Worm (Caenorhabditis elegans): ENCODE measurements around the gene asp-18.

asp-18 gene

DNA sequence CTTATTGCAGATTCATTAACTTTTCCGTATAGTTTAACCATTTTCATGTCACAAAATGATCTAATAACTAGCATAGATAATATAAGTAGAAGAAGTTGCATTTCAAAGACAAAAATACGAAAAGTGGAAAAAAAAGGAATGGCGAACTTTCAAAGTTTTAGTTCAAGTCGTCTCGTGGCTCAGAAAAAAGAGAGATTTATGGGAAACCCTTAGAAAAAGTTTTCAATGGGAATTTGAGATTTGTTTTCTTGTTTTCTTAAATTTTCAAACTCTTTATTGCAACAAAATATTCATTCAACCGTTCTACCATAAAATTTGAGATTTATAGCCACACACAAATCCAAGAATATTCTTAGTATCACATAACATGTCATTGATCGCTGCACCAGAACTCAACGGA lies 10.6 kb upstream of the asp-18 start, which contains the start of gene clec-250:
TSS of gene clec-250 (minus strand) at position 101 of the 400 bp plus-strand sequence.
- TF ChIP-seq unc-62 (GFP tag; optimal IDR thresholded peaks at IDR 0.05), result no peak

DNA sequence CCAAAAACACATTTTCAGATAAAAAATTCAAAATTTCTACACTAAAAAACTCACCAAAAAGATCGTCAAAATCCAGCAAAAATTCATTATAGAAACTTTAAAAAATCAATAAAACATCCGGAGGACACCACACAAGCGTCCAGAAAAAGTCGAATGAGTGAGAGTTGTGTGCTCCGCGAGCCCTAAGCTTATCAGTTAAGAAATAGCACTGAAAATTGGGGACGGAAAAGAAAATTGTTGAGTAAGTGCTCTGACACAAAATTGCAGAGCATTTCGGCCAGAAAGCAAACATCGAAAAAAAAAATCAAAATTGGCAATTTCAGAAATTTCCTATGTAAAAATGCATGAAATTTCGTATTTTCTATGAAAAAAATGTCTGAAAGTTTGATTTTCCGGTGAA lies 6.2 kb upstream of the asp-18 start:
- TF ChIP-seq unc-62 (GFP tag; optimal IDR thresholded peaks at IDR 0.05), result no peak

DNA sequence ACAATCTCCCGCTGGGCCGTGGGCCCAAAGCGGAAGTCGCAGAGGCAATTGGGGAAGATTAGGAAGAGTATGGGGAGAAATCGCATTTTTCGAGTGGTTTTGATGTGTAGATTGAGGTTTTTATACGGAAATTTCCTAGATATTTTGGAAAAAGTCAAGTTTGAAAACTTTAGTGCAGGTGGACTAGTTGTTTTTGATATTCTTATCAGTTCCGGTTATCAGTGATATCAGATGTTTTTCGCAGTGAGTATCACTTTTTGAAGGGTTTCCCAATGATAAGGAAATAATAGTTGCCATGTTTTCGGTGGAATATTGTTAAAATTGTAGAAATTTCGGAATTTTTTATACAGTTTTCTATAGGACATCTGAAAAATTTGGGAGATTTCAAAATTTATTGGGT lies 2.9 kb upstream of the asp-18 start, which contains the start of gene scl-20:
TSS of gene scl-20 (minus strand) at position 101 of the 400 bp plus-strand sequence.
- TF ChIP-seq unc-62 (GFP tag; optimal IDR thresholded peaks at IDR 0.05), result no peak

DNA sequence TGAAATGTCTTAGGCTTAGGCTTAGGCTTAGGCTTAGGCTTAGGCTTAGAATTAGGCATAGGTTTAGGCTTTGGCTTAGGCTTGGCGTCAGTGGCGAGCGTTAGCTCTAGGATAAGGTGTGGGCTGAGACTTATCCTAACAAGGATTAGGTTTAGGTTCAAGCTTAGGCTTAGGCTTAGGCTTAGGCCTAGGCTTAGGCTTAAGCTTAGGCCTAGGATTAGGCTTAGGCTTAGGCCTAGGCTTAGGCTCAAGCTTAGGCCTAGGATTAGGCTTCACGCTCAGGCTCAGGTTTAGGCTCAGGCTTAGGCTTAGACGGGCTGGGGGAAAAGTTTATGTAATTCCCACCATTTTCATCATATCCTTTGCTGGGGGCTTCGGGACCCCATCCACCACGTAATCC lies 2.5 kb upstream of the asp-18 start:
- no peak for TF ChIP-seq unc-62 (GFP tag; optimal IDR thresholded peaks at IDR 0.05)

DNA sequence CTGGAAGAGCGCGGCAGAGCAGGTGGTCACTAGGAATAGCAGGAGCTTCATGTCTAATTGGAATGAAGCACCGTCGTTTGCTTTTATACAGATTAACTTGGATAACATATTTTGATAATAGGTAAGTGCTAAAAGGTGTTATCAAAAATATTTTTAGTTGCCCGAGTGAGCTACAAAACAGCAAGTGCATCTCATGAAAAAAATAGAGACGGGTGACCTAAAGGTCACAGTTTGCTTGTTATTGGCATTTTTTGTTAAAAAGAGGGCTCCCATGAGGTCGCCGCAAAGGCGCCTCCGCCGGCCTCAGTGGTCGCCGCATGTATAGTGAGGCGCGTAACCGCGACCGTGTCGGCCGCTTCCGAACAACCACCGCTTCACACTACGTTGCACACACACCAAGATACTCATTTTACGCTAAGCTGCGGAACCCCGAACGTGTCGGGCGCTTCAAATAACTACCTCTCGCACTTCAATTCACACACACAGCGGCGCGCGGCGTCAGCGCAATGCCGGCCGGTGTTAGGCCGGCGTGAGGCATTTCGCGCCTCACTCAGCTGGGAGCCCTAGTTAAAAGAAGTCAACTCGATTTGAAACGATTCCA lies 2.1 kb downstream of the asp-18 start, which contains the start of gene asp-19:
TSS of gene asp-19 (minus strand) at position 51 of the 601 bp plus-strand sequence.
- no peak for TF ChIP-seq unc-62 (GFP tag; optimal IDR thresholded peaks at IDR 0.05)

DNA sequence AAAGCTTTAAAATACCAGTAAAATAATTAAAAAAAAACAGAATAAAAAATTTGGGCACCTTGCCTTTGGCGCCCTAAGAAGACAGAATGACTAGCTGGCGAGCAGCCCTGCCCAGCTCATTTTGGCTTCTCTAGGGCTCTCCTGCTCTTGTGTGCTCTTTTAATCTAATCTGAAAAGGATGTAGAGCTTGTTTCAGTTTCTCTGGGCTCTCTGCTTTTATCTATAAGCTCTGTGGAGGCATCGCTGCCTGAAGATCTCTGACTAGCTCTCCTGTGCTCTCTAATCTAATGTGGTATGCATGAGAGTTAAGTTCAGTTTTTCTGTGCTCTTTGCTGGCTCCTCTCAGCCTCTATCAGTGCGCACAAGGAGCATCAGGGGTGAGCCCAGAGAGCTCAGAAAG lies 5.6 kb downstream of the asp-18 start:
- TF ChIP-seq unc-62 (GFP tag; optimal IDR thresholded peaks at IDR 0.05), result no peak

DNA sequence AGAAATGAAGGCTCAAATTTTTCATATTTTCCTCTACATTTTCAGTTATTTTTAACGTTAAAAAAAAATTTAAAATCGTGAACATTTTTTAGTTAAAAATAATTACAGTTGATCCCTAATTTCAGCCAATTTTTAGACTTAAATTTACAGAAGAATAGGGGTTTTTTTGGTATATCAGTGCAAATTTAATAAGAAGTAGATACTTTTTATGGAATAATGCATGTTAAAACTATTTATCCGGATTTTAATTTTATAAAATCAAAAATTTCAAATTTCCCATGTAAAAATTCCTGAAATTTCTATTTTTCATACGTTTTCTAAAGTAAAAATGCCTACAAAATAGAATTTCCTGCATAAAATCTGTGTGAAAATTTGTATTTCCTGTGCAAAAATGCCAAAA lies 7.4 kb downstream of the asp-18 start:
- no peak for TF ChIP-seq unc-62 (GFP tag; optimal IDR thresholded peaks at IDR 0.05)

DNA sequence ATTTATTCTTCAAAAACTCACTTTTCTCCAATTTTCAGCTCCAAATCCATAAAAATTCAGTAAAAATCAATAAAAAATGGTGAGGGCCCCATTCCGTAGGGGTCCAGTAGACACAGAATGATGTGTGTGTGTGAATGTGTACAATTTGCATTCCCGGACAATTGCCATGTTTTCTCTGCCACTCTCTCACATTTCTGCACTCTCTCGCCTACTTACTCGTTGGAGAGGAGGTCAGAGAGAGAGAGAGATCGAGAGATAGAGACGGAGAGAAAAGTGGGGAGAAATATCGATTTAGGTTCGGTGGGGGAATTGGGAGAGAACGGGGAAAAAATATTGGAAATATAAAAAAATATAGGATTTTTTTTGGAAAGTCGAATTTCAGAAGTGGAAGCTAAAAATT lies 7.9 kb downstream of the asp-18 start:
- TF ChIP-seq unc-62 (GFP tag; optimal IDR thresholded peaks at IDR 0.05), result no peak

DNA sequence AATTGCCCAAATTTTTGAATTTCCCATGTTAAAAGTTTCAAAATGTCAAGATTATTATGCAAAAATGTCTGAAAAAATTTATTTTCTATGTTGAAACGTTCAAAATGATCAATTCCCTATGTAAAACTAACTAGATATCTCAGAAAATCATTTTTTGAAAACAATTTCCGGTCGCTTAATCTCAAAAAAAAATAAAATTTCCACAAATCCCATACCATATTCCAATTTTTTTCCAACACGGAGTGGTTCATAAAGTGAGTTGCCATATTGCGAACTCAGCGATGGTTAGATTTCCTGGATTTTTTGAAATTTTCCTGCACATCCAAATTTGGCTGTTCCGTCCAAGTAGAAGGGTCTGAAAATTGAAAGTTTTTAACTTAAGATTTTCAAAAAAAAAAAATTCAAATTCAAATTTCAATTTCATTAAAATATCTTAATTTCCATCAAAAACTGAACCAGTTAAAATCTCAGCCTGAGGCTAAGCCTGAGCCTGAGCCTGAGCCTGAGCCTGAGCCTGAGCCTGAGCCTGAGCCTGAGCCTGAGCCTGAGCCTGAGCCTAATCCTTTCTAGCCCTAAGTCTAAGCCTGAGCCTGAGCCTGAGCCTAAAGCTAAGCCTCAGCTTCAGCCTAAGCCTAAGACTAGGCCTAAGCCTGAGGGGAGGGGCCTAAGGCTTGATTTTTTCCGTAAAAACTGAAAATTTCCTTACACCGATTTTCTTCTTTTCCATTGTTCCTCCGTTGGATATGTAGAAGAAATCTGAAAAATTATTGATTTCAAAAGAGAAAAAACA lies 8.8 kb downstream of the asp-18 start:
- no peak for TF ChIP-seq unc-62 (GFP tag; optimal IDR thresholded peaks at IDR 0.05)

DNA sequence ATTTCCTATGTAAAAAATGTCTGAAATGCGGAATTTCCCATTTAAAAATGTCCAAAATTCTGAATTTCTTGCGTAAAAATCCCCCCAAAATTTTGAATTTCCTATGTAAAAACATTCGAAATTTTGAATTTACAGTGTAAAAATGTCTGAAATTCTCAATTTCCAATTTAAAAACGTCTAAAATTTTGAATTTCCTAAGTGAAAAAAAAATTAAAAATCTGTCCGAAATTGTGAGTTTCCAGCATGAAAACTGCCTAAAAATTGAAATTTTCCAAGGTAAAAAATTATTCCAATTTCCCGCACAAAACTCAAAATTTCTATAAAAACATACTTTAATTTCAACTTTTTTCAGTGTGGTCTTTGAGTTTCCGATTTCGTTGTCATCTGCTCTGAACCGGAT lies 9.6 kb downstream of the asp-18 start:
- TF ChIP-seq unc-62 (GFP tag; optimal IDR thresholded peaks at IDR 0.05), result no peak

DNA sequence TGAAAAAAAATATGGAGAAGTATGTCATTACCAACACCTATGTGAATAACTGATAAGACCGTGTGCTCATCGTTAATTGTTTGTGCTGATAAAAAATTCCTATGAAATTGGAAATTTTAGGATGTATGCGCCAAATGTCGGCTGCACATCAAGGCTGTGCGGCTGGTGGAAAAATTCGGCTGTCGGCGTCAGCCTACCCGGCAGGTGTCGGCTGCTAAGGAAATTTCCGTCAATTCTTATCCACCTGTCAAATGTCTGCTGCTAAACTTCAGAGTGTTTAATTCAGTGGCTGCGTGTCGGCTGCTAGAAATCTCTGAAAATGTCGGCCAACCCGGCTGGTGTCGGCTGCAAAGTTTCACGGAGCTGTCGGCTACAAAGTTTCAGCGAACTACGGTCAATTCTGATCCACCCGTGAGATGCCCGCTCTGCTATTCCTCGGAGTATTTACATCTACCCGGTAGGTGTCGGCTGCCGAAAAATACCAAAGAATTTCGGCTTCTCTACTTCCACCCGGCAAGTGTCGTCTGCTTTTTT lies 11.5 kb downstream of the asp-18 start, which contains the start of gene Y17D7C.2:
TSS of gene Y17D7C.2 (minus strand) at position 32 of the 534 bp plus-strand sequence.
- no peak for TF ChIP-seq unc-62 (GFP tag; optimal IDR thresholded peaks at IDR 0.05)

DNA sequence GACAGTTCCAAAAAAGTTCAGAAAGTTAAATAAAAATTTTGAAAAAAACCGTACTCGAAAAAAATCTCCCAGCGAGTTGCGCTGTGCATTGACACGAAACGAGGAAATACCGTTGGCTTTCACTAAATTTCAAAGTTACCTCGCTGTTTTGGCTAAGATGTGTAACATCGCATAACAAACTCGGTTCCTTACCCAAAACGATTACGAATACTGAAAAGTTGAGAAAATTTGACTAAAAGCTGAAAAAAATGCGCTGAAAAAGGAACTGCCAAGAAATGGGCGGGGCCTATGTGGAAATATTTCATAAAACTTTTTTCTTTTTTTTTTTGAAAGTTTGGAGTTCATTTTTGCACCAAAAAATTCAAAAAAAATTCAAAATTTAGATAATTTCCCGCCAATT lies 12.1 kb downstream of the asp-18 start:
- no peak for TF ChIP-seq unc-62 (GFP tag; optimal IDR thresholded peaks at IDR 0.05)

DNA sequence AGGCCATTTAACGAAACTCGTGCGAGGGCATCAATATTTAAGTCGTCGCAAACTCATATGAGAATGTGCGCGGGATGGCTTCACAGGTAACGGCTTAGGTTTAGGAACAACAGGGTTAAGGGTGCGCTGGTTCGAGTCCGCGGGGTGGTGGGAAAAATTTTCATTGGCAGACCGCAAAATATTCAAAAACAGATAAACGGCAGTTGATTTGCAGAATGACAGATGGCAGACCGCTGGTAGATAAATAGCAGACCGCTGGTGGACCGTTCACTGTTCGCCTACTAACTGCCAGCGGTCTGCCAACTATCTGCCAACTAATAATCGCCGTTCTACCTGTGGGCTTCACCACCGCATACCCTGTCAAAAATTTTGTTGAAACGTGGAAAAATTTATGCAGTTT lies 19.4 kb downstream of the asp-18 start:
- no peak for TF ChIP-seq unc-62 (GFP tag; optimal IDR thresholded peaks at IDR 0.05)

DNA sequence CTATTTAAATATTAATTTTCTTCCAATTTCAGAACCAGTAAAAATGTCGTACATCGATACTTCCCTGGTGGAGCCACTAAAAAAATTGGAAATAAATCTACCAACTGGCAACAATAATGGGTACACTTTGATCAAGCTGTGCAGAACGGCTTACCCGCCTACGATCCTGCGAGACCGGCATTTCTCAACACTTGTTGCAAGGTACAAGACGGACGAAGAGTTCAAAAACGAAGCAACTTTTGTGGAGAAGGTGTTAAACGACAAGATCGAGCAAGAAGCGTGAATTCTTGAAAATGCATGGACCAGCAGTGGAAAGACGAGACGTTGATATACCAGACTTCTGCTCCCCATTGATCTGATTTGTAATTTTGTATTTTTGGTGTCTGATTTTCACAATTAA lies 20.1 kb downstream of the asp-18 start:
- no peak for TF ChIP-seq unc-62 (GFP tag; optimal IDR thresholded peaks at IDR 0.05)

DNA sequence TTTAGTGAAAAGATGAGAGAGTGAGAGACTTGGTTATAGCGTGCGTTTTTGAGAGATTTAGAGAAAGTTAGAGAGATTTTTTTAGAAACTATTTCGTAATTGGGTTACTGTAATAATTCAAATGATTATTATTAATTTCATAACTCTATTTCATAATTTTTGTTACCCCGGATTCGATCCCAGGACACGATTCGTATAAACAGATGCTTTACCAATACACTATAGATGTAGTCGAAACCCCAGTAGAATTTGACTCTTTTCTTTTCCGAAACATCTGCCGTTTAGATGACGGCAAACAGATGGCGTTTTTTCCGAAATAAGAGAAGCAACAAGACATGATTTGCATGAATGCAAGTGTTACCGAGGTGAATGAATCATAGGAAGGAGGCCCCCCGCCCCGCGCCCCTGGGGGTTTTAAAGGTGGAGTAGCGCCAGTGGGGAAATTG lies 21.4 kb downstream of the asp-18 start:
- TF ChIP-seq unc-62 (GFP tag; optimal IDR thresholded peaks at IDR 0.05), result no peak

DNA sequence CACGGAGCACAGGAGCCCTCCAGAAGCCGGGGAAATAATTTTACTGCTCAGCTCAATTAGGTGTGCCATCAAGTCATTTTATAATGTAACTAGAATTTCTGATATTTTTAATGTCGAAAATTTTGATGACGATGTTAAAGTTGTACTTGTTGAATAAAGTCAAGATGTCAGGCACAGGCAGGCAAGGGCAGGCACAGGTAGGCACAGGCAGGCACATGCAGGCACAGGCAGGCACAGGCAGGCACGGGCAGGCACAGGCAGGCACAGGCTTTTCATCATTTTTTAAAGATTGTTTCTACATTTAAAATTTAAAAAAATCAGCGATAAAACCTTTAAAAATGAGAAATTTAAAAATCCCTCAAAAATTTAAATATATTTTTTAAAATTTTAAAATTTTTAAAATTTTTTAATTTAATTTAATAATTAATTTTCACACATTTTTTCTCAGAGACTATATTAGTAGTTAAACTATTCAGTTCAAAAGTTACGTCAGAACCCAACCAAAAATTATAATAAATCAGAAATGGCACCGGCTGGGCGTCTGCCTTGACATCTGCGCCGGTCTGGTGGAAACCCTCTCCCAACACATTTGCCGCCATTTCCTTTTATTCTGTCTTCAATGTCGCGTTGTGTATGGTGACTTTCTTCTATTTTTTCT lies 22.1 kb downstream of the asp-18 start, which contains the start of gene Y17D7C.6:
TSS of gene Y17D7C.6 (plus strand) at position 608 of the 658 bp plus-strand sequence.
- TF ChIP-seq unc-62 (GFP tag; optimal IDR thresholded peaks at IDR 0.05), result no peak
